Fruit fly (Drosophila melanogaster): ENCODE measurements around the gene CG12288.

Gene CG12288

dm6 chr2L:16887660-16888573 is 14.1 kb downstream of the CG12288 start, which contains the start of the genes osi and tweek (continued):
- TF ChIP-seq CG7556 (GFP tag; optimal IDR thresholded peaks at IDR 0.05) (peak; percentile 69), cas (GFP tag; IDR thresholded peaks at IDR 0.05) (no peak), vvl (GFP tag; IDR thresholded peaks at IDR 0.05) (no peak; the same call in 1 of the 2 replicates), gt (GFP tag; IDR thresholded peaks at IDR 0.05) (no peak), CG11723 (GFP tag; optimal IDR thresholded peaks at IDR 0.05) (no peak), Hmr (GFP tag; optimal IDR thresholded peaks at IDR 0.05) (peak; percentile 73), btn (GFP tag; optimal IDR thresholded peaks at IDR 0.05) (no peak), pb (GFP tag; optimal IDR thresholded peaks at IDR 0.05) (no peak), Bdp1 (GFP tag; optimal IDR thresholded peaks at IDR 0.05) (peak; percentile 5), crc (GFP tag; optimal IDR thresholded peaks at IDR 0.05) (peak; percentile 21), NK7.1 (GFP tag; optimal IDR thresholded peaks at IDR 0.05) (no peak), Bteb2 (GFP tag; optimal IDR thresholded peaks at IDR 0.05) (peak; percentile 56), CG10565 (GFP tag; optimal IDR thresholded peaks at IDR 0.05) (no peak), CG9876 (GFP tag; optimal IDR thresholded peaks at IDR 0.05) (peak; percentile 33), az2 (GFP tag; optimal IDR thresholded peaks at IDR 0.05) (peak; percentile 70), CG5953 (GFP tag; IDR thresholded peaks at IDR 0.05) (no peak), Jarid2 (GFP tag; optimal IDR thresholded peaks at IDR 0.05) (peak; percentile 60), BEAF-32 (GFP tag; optimal IDR thresholded peaks at IDR 0.05) (peak; percentile 94), eyg (GFP tag; optimal IDR thresholded peaks at IDR 0.05) (no peak), gcm (GFP tag; optimal IDR thresholded peaks at IDR 0.05) (no peak), sqz (GFP tag; optimal IDR thresholded peaks at IDR 0.05) (no peak), CG17328 (GFP tag; IDR thresholded peaks at IDR 0.05) (0 out of 2 replicates have a peak, but pooled peaks have one; percentile 8), CG17829 (tag; optimal IDR thresholded peaks at IDR 0.05) (peak; percentile 60), caup (GFP tag; optimal IDR thresholded peaks at IDR 0.05; ENCODE audit: severe bottlenecking) (peak; percentile 27), sc (optimal IDR thresholded peaks at IDR 0.05) (no peak), sc (GFP tag; optimal IDR thresholded peaks at IDR 0.05) (peak; percentile 22), CG12236 (GFP tag; optimal IDR thresholded peaks at IDR 0.05) (no peak), CG16813 (GFP tag; IDR thresholded peaks at IDR 0.05; ENCODE audit: partially characterized antibody) (peak; percentile 88), CG9727 (GFP tag; optimal IDR thresholded peaks at IDR 0.05) (peak; percentile 78), danr (GFP tag; IDR thresholded peaks at IDR 0.05) (no peak), CG8359 (GFP tag; optimal IDR thresholded peaks at IDR 0.05; ENCODE audit: borderline replicate concordance) (no peak), vfl (GFP tag; optimal IDR thresholded peaks at IDR 0.05) (peak; percentile 57), CG7928 (GFP tag; optimal IDR thresholded peaks at IDR 0.05) (peak; percentile 82), CG8281 (tag; optimal IDR thresholded peaks at IDR 0.05) (no peak), Sox100B (GFP tag; optimal IDR thresholded peaks at IDR 0.05) (no peak), dimm (GFP tag; IDR thresholded peaks at IDR 0.05) (no peak), prd (optimal IDR thresholded peaks at IDR 0.05) (no peak), prd (GFP tag; IDR thresholded peaks at IDR 0.05) (peak; percentile 44; the same call in 2 of the 3 replicates), Mes4 (GFP tag; optimal IDR thresholded peaks at IDR 0.05) (no peak), scrt (GFP tag; optimal IDR thresholded peaks at IDR 0.05) (no peak), CG31224 (GFP tag; IDR thresholded peaks at IDR 0.05) (no peak), CG14667 (GFP tag; IDR thresholded peaks at IDR 0.05) (no peak), CG15011 (GFP tag; optimal IDR thresholded peaks at IDR 0.05) (no peak), lilli (GFP tag; optimal IDR thresholded peaks at IDR 0.05) (peak; percentile 66), CG4360 (GFP tag; IDR thresholded peaks at IDR 0.05) (no peak), NFAT (GFP tag; IDR thresholded peaks at IDR 0.05) (peak; percentile 84), bowl (GFP tag; IDR thresholded peaks at IDR 0.05) (no peak), nerfin-1 (tag; optimal IDR thresholded peaks at IDR 0.05) (peak; percentile 26), mirr (GFP tag; optimal IDR thresholded peaks at IDR 0.05) (peak; percentile 10), jumu (GFP tag; optimal IDR thresholded peaks at IDR 0.05) (no peak)

Measured in whole organism, embryonic.